Fruit fly (Drosophila melanogaster): Measurements from ENCODE around the gene fon.

fon gene

DNA sequence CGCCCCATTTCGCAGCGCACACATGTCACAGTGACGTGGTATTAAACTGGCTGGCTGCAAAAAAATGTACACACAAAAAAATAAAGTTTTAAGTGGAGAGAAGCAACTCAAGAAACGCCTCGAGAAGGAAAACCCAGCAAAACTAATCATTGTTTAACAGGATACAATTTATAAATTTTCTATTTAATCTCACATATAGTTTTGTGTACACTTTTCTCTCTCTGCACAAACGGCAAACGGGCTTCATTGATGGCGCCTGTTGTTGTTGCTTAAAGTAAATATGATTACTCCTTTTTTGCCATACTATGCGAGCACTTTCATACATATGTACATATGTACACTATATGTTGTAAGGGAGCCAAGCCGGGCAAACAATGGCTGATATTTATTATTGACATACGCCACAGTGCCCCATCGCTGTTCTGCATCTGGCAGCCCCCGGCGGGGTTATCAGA, 28.0 kb downstream of the fon start (continued):
- TF ChIP-seq bab2 (GFP tag; optimal IDR thresholded peaks at IDR 0.05) (peak; percentile 76), CG10267 (tag; optimal IDR thresholded peaks at IDR 0.05) (peak; percentile 53), btn (GFP tag; optimal IDR thresholded peaks at IDR 0.05) (peak; percentile 70), org-1 (GFP tag; optimal IDR thresholded peaks at IDR 0.05) (peak; percentile 52), twi (tag; optimal IDR thresholded peaks at IDR 0.05) (peak; percentile 63), Hmx (GFP tag; optimal IDR thresholded peaks at IDR 0.05) (no peak), Hand (GFP tag; optimal IDR thresholded peaks at IDR 0.05) (no peak), CG6854 (GFP tag; optimal IDR thresholded peaks at IDR 0.05) (no peak), CG2712 (tag; optimal IDR thresholded peaks at IDR 0.05) (peak; percentile 64), sens-2 (GFP tag; IDR thresholded peaks at IDR 0.05) (peak; percentile 70; the same call in 1 of the 2 replicates), CG1233 (GFP tag; optimal IDR thresholded peaks at IDR 0.05) (peak; percentile 29), CG8478 (optimal IDR thresholded peaks at IDR 0.05) (no peak), Sox100B (GFP tag; optimal IDR thresholded peaks at IDR 0.05) (peak; percentile 71), CG43689 (GFP tag; IDR thresholded peaks at IDR 0.05) (no peak), CG13424 (tag; optimal IDR thresholded peaks at IDR 0.05) (peak; percentile 42), Blimp-1 (GFP tag; optimal IDR thresholded peaks at IDR 0.05) (peak; percentile 70), Dp (GFP tag; optimal IDR thresholded peaks at IDR 0.05) (no peak), CG8089 (GFP tag; optimal IDR thresholded peaks at IDR 0.05) (peak; percentile 56), nerfin-2 (GFP tag; IDR thresholded peaks at IDR 0.05; ENCODE audit: partially characterized antibody) (no peak), NFAT (GFP tag; IDR thresholded peaks at IDR 0.05) (no peak), slp2 (GFP tag; optimal IDR thresholded peaks at IDR 0.05) (peak; percentile 72), HLH54F (GFP tag; optimal IDR thresholded peaks at IDR 0.05) (peak; percentile 18), p53 (GFP tag; optimal IDR thresholded peaks at IDR 0.05) (no peak), cg (GFP tag; optimal IDR thresholded peaks at IDR 0.05) (no peak), hkb (optimal IDR thresholded peaks at IDR 0.05) (no peak), hkb (GFP tag; IDR thresholded peaks at IDR 0.05) (peak; percentile 53; the same call in 1 of the 2 replicates), klu (GFP tag; IDR thresholded peaks at IDR 0.05) (no peak), dm (GFP tag; optimal IDR thresholded peaks at IDR 0.05) (peak; percentile 40), Xrp1 (GFP tag; IDR thresholded peaks at IDR 0.05) (peak; percentile 80), CG4404 (GFP tag; IDR thresholded peaks at IDR 0.05) (peak; percentile 51), chif (GFP tag; optimal IDR thresholded peaks at IDR 0.05) (peak; percentile 65 to 71), mirr (GFP tag; optimal IDR thresholded peaks at IDR 0.05) (no peak), CG11093 (GFP tag; IDR thresholded peaks at IDR 0.05) (0 out of 3 replicates have a peak, but pooled peaks have one; percentile 44), D (optimal IDR thresholded peaks at IDR 0.05) (no peak), D (GFP tag; optimal IDR thresholded peaks at IDR 0.05) (peak; percentile 70), odd (GFP tag; optimal IDR thresholded peaks at IDR 0.05) (peak; percentile 9), CG12219 (GFP tag; optimal IDR thresholded peaks at IDR 0.05) (no peak), dan (GFP tag; IDR thresholded peaks at IDR 0.05) (no peak), Sox102F (GFP tag; optimal IDR thresholded peaks at IDR 0.05) (peak; percentile 75), CG31224 (GFP tag; IDR thresholded peaks at IDR 0.05) (no peak), CG2116 (GFP tag; optimal IDR thresholded peaks at IDR 0.05) (peak; percentile 40), CG17328 (GFP tag; IDR thresholded peaks at IDR 0.05) (peak; percentile 67; the same call in 1 of the 2 replicates), toy (GFP tag; IDR thresholded peaks at IDR 0.05) (no peak), CG5245 (GFP tag; optimal IDR thresholded peaks at IDR 0.05) (peak; percentile 63), CG17186 (GFP tag; optimal IDR thresholded peaks at IDR 0.05) (no peak), gsb-n (tag; optimal IDR thresholded peaks at IDR 0.05) (peak; percentile 72), CG18011 (GFP tag; optimal IDR thresholded peaks at IDR 0.05) (no peak), Usf (GFP tag; optimal IDR thresholded peaks at IDR 0.05) (no peak), Side (GFP tag; optimal IDR thresholded peaks at IDR 0.05) (peak; percentile 16), HLH4C (GFP tag; IDR thresholded peaks at IDR 0.05; ENCODE audit: partially characterized antibody) (no peak), Trl (optimal IDR thresholded peaks at IDR 0.05) (no peak), Trl (GFP tag; optimal IDR thresholded peaks at IDR 0.05) (peak; percentile 36), CG13123 (GFP tag; optimal IDR thresholded peaks at IDR 0.05) (peak; percentile 7)
